Worm (Caenorhabditis elegans) whole organism, L4 larva: ENCODE measurements around the gene sbp-1.

Source experiments
- F26F4.8 ChIP-seq: fragments of 200-800 bp; sonication (Bioruptor generic); conservative IDR thresholded peaks from 2 replicates; pipeline ENCODE4 v1.3.6; 2022; ENCODE audit warnings: missing genetic modification characterization, missing compliant biosample characterization
- F49E8.2 ChIP-seq: sonication (generic microtip); optimal IDR thresholded peaks from 2 replicates; lab custom pipeline; 2016; ENCODE audit warnings: missing compliant biosample characterization, mild to moderate bottlenecking, missing genetic modification characterization, borderline replicate concordance
- R02D3.7 ChIP-seq: fragments of 150-350 bp; sonication (generic microtip); optimal IDR thresholded peaks from 3 replicates; lab custom pipeline; 2014; ENCODE audit warnings: missing biosample characterization, missing genetic modification characterization
- T26A8.4 ChIP-seq: fragments of 200-800 bp; sonication (Bioruptor generic); IDR thresholded peaks from 2 replicates; pipeline ENCODE4 v1.3.6; 2022; ENCODE audit warnings: missing genetic modification characterization, missing compliant biosample characterization
- Y75B8A.6 ChIP-seq: fragments of 200-800 bp; sonication (Bioruptor generic); IDR thresholded peaks from 2 replicates; pipeline ENCODE4 v1.3.6; 2022; ENCODE audit warnings: missing genetic modification reagents, missing genetic modification characterization, missing compliant biosample characterization
- aha-1 ChIP-seq: fragments of 150-350 bp; peaks from one replicate; lab custom pipeline; 2014; ENCODE audit warnings: missing biosample characterization, missing genetic modification characterization
- ceh-20 ChIP-seq: fragments of 200-800 bp; sonication (Bioruptor generic); IDR thresholded peaks from 2 replicates; pipeline ENCODE4 v1.3.6; 2022; ENCODE audit warnings: missing genetic modification reagents, missing genetic modification characterization, missing compliant biosample characterization
- ceh-44 ChIP-seq: fragments of 200-800 bp; sonication (Bioruptor generic); IDR thresholded peaks from 2 replicates; pipeline ENCODE4 v1.3.6; 2022; ENCODE audit warnings: missing genetic modification reagents, missing genetic modification characterization, missing compliant biosample characterization
- ceh-82 ChIP-seq: sonication (generic microtip); optimal IDR thresholded peaks from 2 replicates; lab custom pipeline; 2017; ENCODE audit warnings: missing biosample characterization, missing genetic modification characterization
- daf-16 ChIP-seq, 3 experiments: sonication (generic microtip); optimal IDR thresholded peaks; 2 replicates each; lab custom pipeline; 2016 to 2017; ENCODE audit warnings: missing genetic modification characterization in 3 of 3, missing genetic modification reagents in 3 of 3, mild to moderate bottlenecking in 2 of 3, missing compliant biosample characterization in 2 of 3, missing biosample characterization in 1 of 3, moderate library complexity in 1 of 3
- daf-8 ChIP-seq: fragments of 200-800 bp; sonication (Bioruptor generic); IDR thresholded peaks from 2 replicates; pipeline ENCODE4 v1.3.6; 2022; ENCODE audit warnings: missing genetic modification characterization, missing compliant biosample characterization
- gei-8 ChIP-seq: fragments of 200-800 bp; sonication (Bioruptor generic); optimal IDR thresholded peaks from 2 replicates; lab custom pipeline; 2018; ENCODE audit warnings: mild to moderate bottlenecking, missing genetic modification characterization, missing compliant biosample characterization
- hlh-11 ChIP-seq: fragments of 200-800 bp; sonication (Bioruptor generic); optimal IDR thresholded peaks from 2 replicates; lab custom pipeline; 2018; ENCODE audit warnings: mild to moderate bottlenecking, missing genetic modification characterization, missing compliant biosample characterization
- hlh-30 ChIP-seq: sonication (generic microtip); optimal IDR thresholded peaks from 2 replicates; lab custom pipeline; 2017; ENCODE audit warnings: antibody characterized with exemption, mild to moderate bottlenecking, missing genetic modification characterization, missing compliant biosample characterization; ENCODE audit not compliant: insufficient read depth
- hmg-1.1 ChIP-seq: fragments of 200-800 bp; sonication (Bioruptor generic); IDR thresholded peaks from 2 replicates; pipeline ENCODE4 v1.3.6; 2022; ENCODE audit warnings: missing genetic modification reagents, missing genetic modification characterization, missing compliant biosample characterization
- jun-1 ChIP-seq: fragments of 150-350 bp; optimal IDR thresholded peaks from 2 replicates; lab custom pipeline; 2014; ENCODE audit warnings: missing biosample characterization, missing genetic modification reagents, missing genetic modification characterization
- lim-7 ChIP-seq: fragments of 200-800 bp; sonication (Bioruptor generic); IDR thresholded peaks from 2 replicates; pipeline ENCODE4 v1.3.6; 2022; ENCODE audit warnings: missing genetic modification characterization, missing compliant biosample characterization
- lin-15B ChIP-seq: fragments of 150-350 bp; sonication (generic microtip); optimal IDR thresholded peaks from 3 replicates; lab custom pipeline; 2014; ENCODE audit warnings: missing biosample characterization, missing genetic modification characterization
- lin-29 ChIP-seq: fragments of 200-800 bp; sonication (Bioruptor generic); IDR thresholded peaks from 2 replicates; pipeline ENCODE4 v1.3.6; 2022; ENCODE audit warnings: missing genetic modification reagents, missing genetic modification characterization, missing compliant biosample characterization
- lin-38 ChIP-seq: fragments of 200-800 bp; sonication (Bioruptor generic); IDR thresholded peaks from 2 replicates; pipeline ENCODE4 v1.3.6; 2022; ENCODE audit warnings: missing genetic modification reagents, missing genetic modification characterization, missing compliant biosample characterization
- lin-39 ChIP-seq: fragments of 150-350 bp; optimal IDR thresholded peaks from 2 replicates; lab custom pipeline; 2014; ENCODE audit warnings: missing biosample characterization, missing genetic modification reagents, missing genetic modification characterization
- lsy-2 ChIP-seq, 2 experiments: fragments of 150-350 bp in 1 of 2; sonication (generic microtip) in 1 of 2; optimal IDR thresholded peaks; 2 replicates each; lab custom pipeline; 2014 to 2017; ENCODE audit warnings: missing biosample characterization in 2 of 2, missing genetic modification characterization in 2 of 2
- mes-2 ChIP-seq: sonication (generic microtip); optimal IDR thresholded peaks from 2 replicates; lab custom pipeline; 2016; ENCODE audit warnings: missing genotype, mild to moderate bottlenecking, missing genetic modification characterization, missing compliant biosample characterization; ENCODE audit not compliant: poor library complexity, severe bottlenecking
- nhr-102 ChIP-seq: sonication (generic microtip); optimal IDR thresholded peaks from 2 replicates; lab custom pipeline; 2016; ENCODE audit warnings: mild to moderate bottlenecking, missing genetic modification characterization, moderate library complexity, missing compliant biosample characterization
- nhr-111 ChIP-seq: fragments of 200-800 bp; sonication (Bioruptor generic); optimal IDR thresholded peaks from 2 replicates; lab custom pipeline; 2018; ENCODE audit warnings: mild to moderate bottlenecking, missing genetic modification characterization, missing compliant biosample characterization
- nhr-237 ChIP-seq: sonication (generic microtip); optimal IDR thresholded peaks from 2 replicates; lab custom pipeline; 2017; ENCODE audit warnings: missing biosample characterization, missing genetic modification characterization
- nhr-42 ChIP-seq: fragments of 200-800 bp; sonication (Bioruptor generic); IDR thresholded peaks from 2 replicates; pipeline ENCODE4 v1.3.6; 2022; ENCODE audit warnings: missing genetic modification characterization, missing compliant biosample characterization
- pha-4 ChIP-seq, 2 experiments: fragments of 150-350 bp in 1 of 2; fragments of 200-800 bp in 1 of 2; sonication (Bioruptor generic) in 1 of 2; IDR thresholded peaks in 1 of 2; optimal IDR thresholded peaks in 1 of 2; 2 replicates each; pipeline versions ENCODE4 v1.3.6 to Lab custom; 2014 to 2022; ENCODE audit warnings: missing genetic modification characterization in 2 of 2, missing genetic modification reagents in 2 of 2, missing biosample characterization in 1 of 2, missing compliant biosample characterization in 1 of 2
- php-3 ChIP-seq: fragments of 200-800 bp; sonication (Bioruptor generic); IDR thresholded peaks from 2 replicates; pipeline ENCODE4 v1.3.6; 2022; ENCODE audit warnings: missing genetic modification reagents, missing genetic modification characterization, missing compliant biosample characterization
- pqm-1 ChIP-seq: sonication (generic microtip); optimal IDR thresholded peaks from 2 replicates; lab custom pipeline; 2017; ENCODE audit warnings: missing biosample characterization, missing genetic modification characterization
- sdz-12 ChIP-seq: fragments of 200-800 bp; sonication (Bioruptor generic); optimal IDR thresholded peaks from 2 replicates; lab custom pipeline; 2018; ENCODE audit warnings: mild to moderate bottlenecking, missing genetic modification characterization, missing compliant biosample characterization
- set-16 ChIP-seq: fragments of 200-800 bp; sonication (Bioruptor generic); IDR thresholded peaks from 2 replicates; pipeline ENCODE4 v1.3.6; 2022; ENCODE audit warnings: missing genetic modification reagents, missing genetic modification characterization, missing compliant biosample characterization
- snpc-4 ChIP-seq: fragments of 150-350 bp; optimal IDR thresholded peaks from 2 replicates; lab custom pipeline; 2014; ENCODE audit warnings: missing biosample characterization, missing genetic modification characterization
- spr-3 ChIP-seq: fragments of 200-800 bp; sonication (Bioruptor generic); optimal IDR thresholded peaks from 2 replicates; lab custom pipeline; 2018; ENCODE audit warnings: mild to moderate bottlenecking, missing genetic modification characterization, missing compliant biosample characterization
- tra-1 ChIP-seq: fragments of 200-800 bp; sonication (Bioruptor generic); IDR thresholded peaks from 2 replicates; pipeline ENCODE4 v1.3.6; 2022; ENCODE audit warnings: missing genetic modification reagents, missing genetic modification characterization, missing compliant biosample characterization
- unc-130 ChIP-seq: sonication (generic microtip); optimal IDR thresholded peaks from 2 replicates; lab custom pipeline; 2016; ENCODE audit warnings: missing genetic modification reagents, missing genetic modification characterization, missing compliant biosample characterization
- unc-39 ChIP-seq: sonication (generic microtip); optimal IDR thresholded peaks from 2 replicates; lab custom pipeline; 2017; ENCODE audit warnings: missing biosample characterization, missing genetic modification characterization
- ztf-7 ChIP-seq: fragments of 150-350 bp; optimal IDR thresholded peaks from 2 replicates; lab custom pipeline; 2014; ENCODE audit warnings: missing biosample characterization, missing genetic modification characterization

The sbp-1 gene

ce11 chrIII:11474674-11475306 is 32.4 kb upstream of the sbp-1 start:
- TF ChIP-seq pqm-1 (tag; lab: Kevin White, UChicago), result no peak
- TF ChIP-seq ztf-7, result no peak
- TF ChIP-seq T26A8.4, result no peak
- TF ChIP-seq pha-4 (GFP tag; IDR thresholded peaks at IDR 0.05; lab: Robert Waterston, UW), result peak; percentile 33; the same call in 1 of the 2 replicates
- TF ChIP-seq pha-4 (tag; optimal IDR thresholded peaks at IDR 0.05; lab: Kevin White, UChicago), result no peak
- TF ChIP-seq nhr-42 (GFP tag; lab: Robert Waterston, UW), result no peak
- no peak for TF ChIP-seq hmg-1.1 (GFP tag; lab: Robert Waterston, UW)
- TF ChIP-seq unc-39 (tag; lab: Kevin White, UChicago), result no peak
- TF ChIP-seq set-16 (GFP tag; lab: Robert Waterston, UW), result peak; percentile 85
- TF ChIP-seq aha-1 (tag; lab: Kevin White, UChicago), result peak; percentile 87

ce11 chrIII:11472861-11473260 is 30.5 kb upstream of the sbp-1 start:
- no peak for TF ChIP-seq gei-8 (GFP tag; lab: Kevin White, UChicago)
- no peak for TF ChIP-seq F49E8.2 (tag; lab: Kevin White, UChicago)
- TF ChIP-seq php-3 (GFP tag; lab: Robert Waterston, UW), result no peak
- TF ChIP-seq ceh-20 (GFP tag; lab: Robert Waterston, UW), result no peak
- TF ChIP-seq unc-39 (tag; lab: Kevin White, UChicago), result no peak
- no peak for TF ChIP-seq hlh-30
- TF ChIP-seq Y75B8A.6, result no peak

ce11 chrIII:11471336-11471735 is 29.0 kb upstream of the sbp-1 start:
- TF ChIP-seq lsy-2 (tag; optimal IDR thresholded peaks at IDR 0.05; lab: Kevin White, UChicago) (peak in 1 of 2 experiments; percentile 5), ceh-82 (tag; lab: Kevin White, UChicago) (no peak), lin-38 (GFP tag; lab: Robert Waterston, UW) (peak; percentile 61)

- TF ChIP-seq nhr-111 (GFP tag; lab: Kevin White, UChicago) (no peak), aha-1 (tag; lab: Kevin White, UChicago) (peak; percentile 61)
Observed at ce11 chrIII:11470311-11470858, 28.0 kb upstream of the sbp-1 start, which contains the start of gene bed-2. bed-2 (minus strand) TSS chrIII:11470808.

ce11 chrIII:11467631-11468481 is 25.5 kb upstream of the sbp-1 start:
- TF ChIP-seq lin-29 (no peak), lim-7 (GFP tag; lab: Robert Waterston, UW) (no peak), nhr-111 (GFP tag; lab: Kevin White, UChicago) (no peak), F26F4.8 (GFP tag; lab: Robert Waterston, UW) (no peak), lin-39 (tag; lab: Kevin White, UChicago) (no peak), hlh-11 (tag; lab: Kevin White, UChicago) (peak; percentile 9), T26A8.4 (no peak), spr-3 (GFP tag; lab: Kevin White, UChicago) (no peak), jun-1 (tag; lab: Kevin White, UChicago) (no peak), daf-16 (GFP tag; optimal IDR thresholded peaks at IDR 0.05; lab: Kevin White, UChicago) (no peak), daf-16 (tag; optimal IDR thresholded peaks at IDR 0.05; lab: Kevin White, UChicago) (no peak), nhr-237 (tag; lab: Kevin White, UChicago) (no peak), lin-15B (tag; lab: Kevin White, UChicago) (no peak), aha-1 (tag; lab: Kevin White, UChicago) (peak; percentile 80), tra-1 (GFP tag; lab: Robert Waterston, UW) (0 out of 2 replicates have a peak, but pooled peaks have one; percentile 22), nhr-102 (tag; lab: Kevin White, UChicago) (no peak), snpc-4 (tag; lab: Kevin White, UChicago) (no peak), ceh-44 (GFP tag; lab: Robert Waterston, UW) (0 out of 2 replicates have a peak, but pooled peaks have one; percentile 12), mes-2 (tag; lab: Kevin White, UChicago) (peak; percentile 27), sdz-12 (no peak), R02D3.7 (tag; lab: Kevin White, UChicago) (no peak), hmg-1.1 (GFP tag; lab: Robert Waterston, UW) (peak; percentile 62), unc-130 (GFP tag; lab: Kevin White, UChicago) (no peak), pha-4 (GFP tag; IDR thresholded peaks at IDR 0.05; lab: Robert Waterston, UW) (peak; percentile 87; the same call in 1 of the 2 replicates), pha-4 (tag; optimal IDR thresholded peaks at IDR 0.05; lab: Kevin White, UChicago) (no peak), daf-8 (GFP tag; lab: Robert Waterston, UW) (no peak)
